Fruit fly (Drosophila melanogaster): Measurements from ENCODE around the gene nullo.
A peak's percentile ranks its signal among the peaks of the same experiment; 100 is the strongest.

Gene nullo

dm6 chrX:7096495-7096995 is 47.3 kb downstream of the nullo start (continued):
- peak; percentile 82; the same call in 2 of the 3 replicates for TF ChIP-seq CG11695 (GFP tag; IDR thresholded peaks at IDR 0.05)
- TF ChIP-seq C15 (GFP tag; IDR thresholded peaks at IDR 0.05), result no peak
- no peak for TF ChIP-seq dan (GFP tag; IDR thresholded peaks at IDR 0.05)
- TF ChIP-seq CG4360 (GFP tag; IDR thresholded peaks at IDR 0.05), result peak; percentile 72
- TF ChIP-seq fd64A (GFP tag; optimal IDR thresholded peaks at IDR 0.05), result peak; percentile 54
- TF ChIP-seq gcm (GFP tag; optimal IDR thresholded peaks at IDR 0.05), result peak; percentile 73
- TF ChIP-seq pnt (GFP tag; optimal IDR thresholded peaks at IDR 0.05), result peak; percentile 72
- peak; percentile 53; the same call in 1 of the 2 replicates for TF ChIP-seq CG43689 (GFP tag; IDR thresholded peaks at IDR 0.05)
- peak; percentile 19 for TF ChIP-seq Sry-δ (GFP tag; optimal IDR thresholded peaks at IDR 0.05)
- TF ChIP-seq klu (GFP tag; IDR thresholded peaks at IDR 0.05), result peak; percentile 67
- TF ChIP-seq h (optimal IDR thresholded peaks at IDR 0.05), result no peak
- peak; percentile 75 for TF ChIP-seq Asciz (GFP tag; optimal IDR thresholded peaks at IDR 0.05)
- TF ChIP-seq CG31224 (GFP tag; IDR thresholded peaks at IDR 0.05), result peak; percentile 73
- peak in 1 of 2 experiments; percentile 54 for TF ChIP-seq Hr78 (GFP tag; optimal IDR thresholded peaks at IDR 0.05)
- peak; percentile 81 for TF ChIP-seq tgo (GFP tag; IDR thresholded peaks at IDR 0.05)
- peak; percentile 59; the same call in 1 of the 2 replicates for TF ChIP-seq CG11085 (GFP tag; IDR thresholded peaks at IDR 0.05)
- peak; percentile 67 for TF ChIP-seq CG31365 (tag; optimal IDR thresholded peaks at IDR 0.05)
- no peak for TF ChIP-seq Gsc (GFP tag; IDR thresholded peaks at IDR 0.05)
- TF ChIP-seq CG11696 (GFP tag; IDR thresholded peaks at IDR 0.05), result peak; percentile 96
- peak; percentile 64 for TF ChIP-seq CHES-1-like (GFP tag; optimal IDR thresholded peaks at IDR 0.05)
- peak; percentile 61 for TF ChIP-seq ttk (GFP tag; IDR thresholded peaks at IDR 0.05)
- TF ChIP-seq insv (GFP tag; optimal IDR thresholded peaks at IDR 0.05), result peak in 1 of 2 experiments; percentile 19
- TF ChIP-seq Ets97D (GFP tag; optimal IDR thresholded peaks at IDR 0.05), result peak; percentile 15
- 0 out of 2 replicates have a peak, but pooled peaks have one; percentile 47 for TF ChIP-seq CG16779 (GFP tag; IDR thresholded peaks at IDR 0.05)
- peak; percentile 84 for TF ChIP-seq lmd (GFP tag; IDR thresholded peaks at IDR 0.05)
- TF ChIP-seq maf-S (GFP tag; optimal IDR thresholded peaks at IDR 0.05), result peak; percentile 69
- peak; percentile 79 for TF ChIP-seq bcd (GFP tag; optimal IDR thresholded peaks at IDR 0.05)
- peak; percentile 16 for TF ChIP-seq kay (GFP tag; optimal IDR thresholded peaks at IDR 0.05)
- peak; percentile 41 for TF ChIP-seq CG8089 (GFP tag; optimal IDR thresholded peaks at IDR 0.05)
- peak; percentile 44; the same call in 1 of the 2 replicates for TF ChIP-seq bowl (GFP tag; IDR thresholded peaks at IDR 0.05)
- TF ChIP-seq CG17385 (GFP tag; optimal IDR thresholded peaks at IDR 0.05), result peak; percentile 85
- peak; percentile 55 for TF ChIP-seq ewg (GFP tag; optimal IDR thresholded peaks at IDR 0.05)
- TF ChIP-seq en (GFP tag; optimal IDR thresholded peaks at IDR 0.05), result peak; percentile 35
- TF ChIP-seq CG10462 (GFP tag; optimal IDR thresholded peaks at IDR 0.05), result peak; percentile 30
- peak; percentile 27 for TF ChIP-seq ab (GFP tag; optimal IDR thresholded peaks at IDR 0.05)
- TF ChIP-seq dysf (GFP tag; IDR thresholded peaks at IDR 0.05), result peak; percentile 89
- TF ChIP-seq Rx (GFP tag; IDR thresholded peaks at IDR 0.05), result peak; percentile 45; the same call in 1 of the 2 replicates
- no peak for TF ChIP-seq vnd (GFP tag; IDR thresholded peaks at IDR 0.05; ENCODE audit: partially characterized antibody)
- peak; percentile 44 for TF ChIP-seq CG4707 (GFP tag; optimal IDR thresholded peaks at IDR 0.05)
- no peak for TF ChIP-seq CG42726 (GFP tag; IDR thresholded peaks at IDR 0.05; ENCODE audit: partially characterized antibody)
- TF ChIP-seq crp (GFP tag; optimal IDR thresholded peaks at IDR 0.05), result peak in 1 of 2 experiments; percentile 42
- peak; percentile 71 for TF ChIP-seq D19B (GFP tag; optimal IDR thresholded peaks at IDR 0.05)
- peak; percentile 67 for TF ChIP-seq CG5180 (GFP tag; optimal IDR thresholded peaks at IDR 0.05)
- no peak for TF ChIP-seq Dip2 (GFP tag; IDR thresholded peaks at IDR 0.05)
- no peak for TF ChIP-seq hkb (optimal IDR thresholded peaks at IDR 0.05)
- TF ChIP-seq hkb (GFP tag; IDR thresholded peaks at IDR 0.05), result peak; percentile 77
- TF ChIP-seq zfh2 (GFP tag; optimal IDR thresholded peaks at IDR 0.05), result peak; percentile 69
- peak; percentile 33; the same call in 1 of the 2 replicates for TF ChIP-seq Ravus (GFP tag; IDR thresholded peaks at IDR 0.05)
- no peak for TF ChIP-seq CG10321 (GFP tag; IDR thresholded peaks at IDR 0.05)
- no peak for TF ChIP-seq cg (GFP tag; optimal IDR thresholded peaks at IDR 0.05)
- TF ChIP-seq Xrp1 (GFP tag; IDR thresholded peaks at IDR 0.05), result peak; percentile 84
